Fruit fly (Drosophila melanogaster) S2 (cell line): Measurements from ENCODE around the gene Atat.

Source experiments
- CG8478 ChIP-seq: fragments of >200 bp; optimal IDR thresholded peaks from 2 replicates; lab custom pipeline; 2018
- CTCF ChIP-seq, 2 experiments: fragments of >200 bp; optimal IDR thresholded peaks; 2 replicates each; lab custom pipeline; 2018

DNA sequence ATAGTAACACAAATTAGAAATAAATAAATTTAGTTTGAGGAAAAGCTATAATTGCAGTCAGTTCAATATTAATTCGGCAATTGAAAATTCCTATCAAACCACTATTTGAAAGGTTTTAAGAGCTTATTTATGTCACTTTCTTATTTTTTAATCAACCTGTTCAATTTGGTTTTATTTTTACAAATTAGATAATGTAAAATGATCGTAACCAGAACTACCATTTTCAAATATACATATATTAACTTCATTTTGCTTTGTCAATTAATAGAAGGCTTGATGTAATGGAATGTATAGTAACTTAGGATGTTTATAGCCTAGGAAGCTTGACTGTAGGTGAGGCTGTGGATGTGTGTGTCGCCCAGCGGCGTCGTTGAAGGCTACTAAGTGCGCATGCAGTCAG, 40.0 kb upstream of the Atat start:
- TF ChIP-seq CG8478 (lab: Kevin White, UChicago) (no peak), CTCF (optimal IDR thresholded peaks at IDR 0.05; lab: Kevin White, UChicago) (no peak)
